Worm (Caenorhabditis elegans): ENCODE measurements around the gene nhr-88.

- no peak for TF ChIP-seq him-1 (tag; optimal IDR thresholded peaks at IDR 0.05)
- TF ChIP-seq W03F9.2 (tag; optimal IDR thresholded peaks at IDR 0.05) = no peak
- no peak for TF ChIP-seq dao-5 (tag; optimal IDR thresholded peaks at IDR 0.05)
These were observed 37.9 kb downstream of the nhr-88 start, which contains the start of gene C41H7.2 for ce11 chrII:3014196-3014849.

Measured in whole organism, L4/young adult.